Worm (Caenorhabditis elegans) whole organism, L3 larva: ENCODE data around the gene ZC132.9.

Experiments used
- ZK546.5 ChIP-seq: sonication (generic microtip); optimal IDR thresholded peaks from 2 replicates; lab custom pipeline; 2017; ENCODE audit warnings: missing biosample characterization, missing genetic modification characterization
- aly-2 ChIP-seq: fragments of 150-350 bp; optimal IDR thresholded peaks from 2 replicates; lab custom pipeline; 2014; ENCODE audit warnings: missing biosample characterization, missing genetic modification characterization
- ama-1 ChIP-seq: fragments of 150-350 bp; optimal IDR thresholded peaks from 2 replicates; lab custom pipeline; 2018
- ceh-82 ChIP-seq: fragments of 150-350 bp; optimal IDR thresholded peaks from 2 replicates; lab custom pipeline; 2014; ENCODE audit warnings: missing biosample characterization, missing genetic modification characterization
- ceh-9 ChIP-seq: sonication (generic microtip); optimal IDR thresholded peaks from 2 replicates; lab custom pipeline; 2018; ENCODE audit warnings: missing biosample characterization, missing genetic modification characterization
- daf-12 ChIP-seq: fragments of 150-350 bp; optimal IDR thresholded peaks from 2 replicates; lab custom pipeline; 2014; ENCODE audit warnings: missing biosample characterization, missing genetic modification reagents, missing genetic modification characterization
- egl-27 ChIP-seq: sonication (generic microtip); optimal IDR thresholded peaks from 4 replicates; lab custom pipeline; 2017; ENCODE audit warnings: missing biosample characterization, missing genetic modification reagents, missing genetic modification characterization
- egl-5 ChIP-seq: fragments of 150-350 bp; optimal IDR thresholded peaks from 2 replicates; lab custom pipeline; 2017; ENCODE audit warnings: missing biosample characterization, missing genetic modification reagents, missing genetic modification characterization, inconsistent platforms
- elt-3 ChIP-seq, 3 experiments: fragments of 150-350 bp in 1 of 3; sonication (generic microtip) in 2 of 3; optimal IDR thresholded peaks; 2 replicates in 2 of 3; 4 replicates in 1 of 3; lab custom pipeline; 2014 to 2017; ENCODE audit warnings: missing biosample characterization in 3 of 3, missing genetic modification characterization in 3 of 3
- eor-1 ChIP-seq, 2 experiments: fragments of 150-350 bp; optimal IDR thresholded peaks; 2 replicates each; lab custom pipeline; 2014 to 2018; ENCODE audit warnings: missing biosample characterization in 2 of 2, missing genetic modification characterization in 2 of 2
- fkh-2 ChIP-seq: fragments of 150-350 bp; optimal IDR thresholded peaks from 2 replicates; lab custom pipeline; 2014; ENCODE audit warnings: missing biosample characterization, missing genetic modification reagents, missing genetic modification characterization
- lin-15B ChIP-seq: fragments of 150-350 bp; optimal IDR thresholded peaks from 2 replicates; lab custom pipeline; 2014; ENCODE audit warnings: missing biosample characterization, missing genetic modification characterization
- lin-39 ChIP-seq: fragments of 150-350 bp; optimal IDR thresholded peaks from 2 replicates; lab custom pipeline; 2018; ENCODE audit warnings: missing biosample characterization, missing genetic modification reagents, missing genetic modification characterization
- lsy-12 ChIP-seq: sonication (generic microtip); optimal IDR thresholded peaks from 2 replicates; lab custom pipeline; 2016; ENCODE audit warnings: mild to moderate bottlenecking, missing genetic modification characterization, missing compliant biosample characterization
- mml-1 ChIP-seq: fragments of 150-350 bp; sonication (generic microtip); optimal IDR thresholded peaks from 3 replicates; lab custom pipeline; 2014; ENCODE audit warnings: missing biosample characterization, missing genetic modification characterization
- nfya-1 ChIP-seq: sonication (generic microtip); optimal IDR thresholded peaks from 2 replicates; lab custom pipeline; 2017; ENCODE audit warnings: missing genetic modification characterization, mild to moderate bottlenecking, missing compliant biosample characterization, antibody characterized with exemption, moderate library complexity; ENCODE audit not compliant: insufficient read depth
- nhr-23 ChIP-seq: fragments of 150-350 bp; optimal IDR thresholded peaks from 2 replicates; lab custom pipeline; 2014; ENCODE audit warnings: missing biosample characterization, missing genetic modification reagents, missing genetic modification characterization
- nhr-237 ChIP-seq: fragments of 150-350 bp; optimal IDR thresholded peaks from 2 replicates; lab custom pipeline; 2014; ENCODE audit warnings: missing biosample characterization, missing genetic modification characterization
- nhr-25 ChIP-seq: sonication (generic microtip); optimal IDR thresholded peaks from 2 replicates; lab custom pipeline; 2017; ENCODE audit warnings: missing biosample characterization, missing genetic modification characterization
- nhr-28 ChIP-seq: fragments of 150-350 bp; optimal IDR thresholded peaks from 2 replicates; lab custom pipeline; 2014; ENCODE audit warnings: missing biosample characterization, missing genetic modification characterization
- nhr-43 ChIP-seq: sonication (generic microtip); optimal IDR thresholded peaks from 2 replicates; lab custom pipeline; 2016; ENCODE audit warnings: mild to moderate bottlenecking, missing genetic modification characterization, missing compliant biosample characterization; ENCODE audit not compliant: poor library complexity, severe bottlenecking
- nhr-67 ChIP-seq: fragments of 150-350 bp; optimal IDR thresholded peaks from 2 replicates; lab custom pipeline; 2014; ENCODE audit warnings: missing biosample characterization, missing genetic modification characterization
- nhr-76 ChIP-seq: fragments of 150-350 bp; sonication (generic microtip); optimal IDR thresholded peaks from 5 replicates; lab custom pipeline; 2014; ENCODE audit warnings: missing biosample characterization, missing genetic modification characterization
- nhr-77 ChIP-seq: fragments of 150-350 bp; optimal IDR thresholded peaks from 2 replicates; lab custom pipeline; 2014; ENCODE audit warnings: missing biosample characterization, missing genetic modification characterization
- pha-4 ChIP-seq: fragments of 150-350 bp; optimal IDR thresholded peaks from 2 replicates; lab custom pipeline; 2014; ENCODE audit warnings: missing biosample characterization, missing genetic modification reagents, missing genetic modification characterization
- pqm-1 ChIP-seq: fragments of 150-350 bp; optimal IDR thresholded peaks from 2 replicates; lab custom pipeline; 2017; ENCODE audit warnings: missing biosample characterization, missing genetic modification characterization, inconsistent platforms
- sea-2 ChIP-seq: fragments of 150-350 bp; sonication (generic microtip); optimal IDR thresholded peaks from 4 replicates; lab custom pipeline; 2014; ENCODE audit warnings: missing biosample characterization, missing genetic modification reagents, missing genetic modification characterization
- skn-1 ChIP-seq: fragments of 150-350 bp; optimal IDR thresholded peaks from 2 replicates; lab custom pipeline; 2014; ENCODE audit warnings: missing biosample characterization, missing genetic modification characterization
- snpc-4 ChIP-seq: fragments of 150-350 bp; optimal IDR thresholded peaks from 2 replicates; lab custom pipeline; 2014; ENCODE audit warnings: missing biosample characterization, missing genetic modification characterization
- unc-62 ChIP-seq: fragments of 150-350 bp; sonication (generic microtip); optimal IDR thresholded peaks from 4 replicates; lab custom pipeline; 2014; ENCODE audit warnings: missing biosample characterization, missing genetic modification reagents, missing genetic modification characterization
- zag-1 ChIP-seq: fragments of 150-350 bp; optimal IDR thresholded peaks from 2 replicates; lab custom pipeline; 2014; ENCODE audit warnings: missing biosample characterization, missing genetic modification characterization
- ztf-11 ChIP-seq: fragments of 150-350 bp; optimal IDR thresholded peaks from 2 replicates; lab custom pipeline; 2014; ENCODE audit warnings: missing biosample characterization, missing genetic modification characterization
- ztf-4 ChIP-seq: fragments of 150-350 bp; optimal IDR thresholded peaks from 2 replicates; lab custom pipeline; 2014; ENCODE audit warnings: missing biosample characterization, missing genetic modification characterization

The ZC132.9 gene

DNA sequence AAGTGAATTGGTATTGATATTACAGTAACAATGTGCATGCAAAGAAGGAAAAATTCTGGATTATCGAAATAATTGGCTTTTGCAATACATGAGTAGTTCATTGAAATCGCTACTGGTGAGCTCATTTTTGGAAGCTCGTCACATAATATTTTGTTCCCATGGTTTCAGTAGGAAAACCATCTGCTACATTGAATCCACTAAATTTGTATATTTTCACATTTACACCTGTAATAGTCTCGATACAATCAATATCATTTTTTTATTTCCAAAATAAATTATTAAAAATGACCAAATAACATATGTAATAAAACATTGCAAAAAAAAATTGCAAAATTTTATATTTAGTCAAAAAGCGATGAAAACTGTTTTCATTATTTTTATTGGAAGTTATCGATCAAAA, 4.7 kb downstream of the ZC132.9 start, which contains the start of gene srh-192:
Gene srh-192, minus strand, starts transcription at position 101 of the 400 bp plus-strand sequence.
- TF ChIP-seq elt-3 (tag; optimal IDR thresholded peaks at IDR 0.05; lab: Kevin White, UChicago) = no peak
- TF ChIP-seq snpc-4 (tag; lab: Kevin White, UChicago) = no peak
- no peak for TF ChIP-seq nhr-76
- TF ChIP-seq skn-1 = no peak
- TF ChIP-seq lin-15B (tag; lab: Kevin White, UChicago) = no peak
- TF ChIP-seq ama-1 (lab: Kevin White, UChicago) = no peak
- TF ChIP-seq unc-62 (GFP tag; lab: Kevin White, UChicago) = no peak
- no peak for TF ChIP-seq lsy-12 (tag; lab: Kevin White, UChicago)
- TF ChIP-seq ztf-11 (tag; lab: Kevin White, UChicago) = no peak
- TF ChIP-seq daf-12 (tag; lab: Kevin White, UChicago) = no peak
- no peak for TF ChIP-seq eor-1 (tag; optimal IDR thresholded peaks at IDR 0.05; lab: Kevin White, UChicago)
- no peak for TF ChIP-seq egl-5 (tag; lab: Kevin White, UChicago)
- TF ChIP-seq ceh-9 (tag; lab: Kevin White, UChicago) = no peak
- TF ChIP-seq mml-1 = no peak
- TF ChIP-seq nhr-237 (tag; lab: Kevin White, UChicago) = no peak
- TF ChIP-seq fkh-2 (tag; lab: Kevin White, UChicago) = no peak
- no peak for TF ChIP-seq aly-2
- TF ChIP-seq pqm-1 (tag; lab: Kevin White, UChicago) = no peak
- TF ChIP-seq ceh-82 (tag; lab: Kevin White, UChicago) = no peak

DNA sequence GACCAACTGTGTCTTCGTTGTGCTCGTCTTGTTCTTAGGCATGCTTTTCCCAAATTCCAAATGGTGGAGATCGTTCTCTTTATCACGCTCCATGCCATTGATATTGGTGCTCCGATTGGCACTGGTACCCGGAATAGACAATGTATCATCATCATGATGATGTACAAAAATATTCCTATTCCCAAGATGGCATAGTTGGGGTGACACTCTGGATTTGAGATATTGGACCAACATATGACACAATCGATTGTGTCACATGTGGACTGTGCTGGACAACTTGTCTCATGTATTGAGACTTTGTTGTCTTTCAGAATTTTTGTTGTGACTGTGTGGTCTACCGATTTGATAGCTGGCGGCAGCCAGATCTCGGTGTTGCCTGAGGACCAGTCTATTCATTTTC, 15.5 kb downstream of the ZC132.9 start:
- no peak for TF ChIP-seq eor-1 (tag; optimal IDR thresholded peaks at IDR 0.05; lab: Kevin White, UChicago)
- TF ChIP-seq egl-5 (tag; lab: Kevin White, UChicago) = no peak
- TF ChIP-seq ZK546.5 (tag; lab: Kevin White, UChicago) = no peak

DNA sequence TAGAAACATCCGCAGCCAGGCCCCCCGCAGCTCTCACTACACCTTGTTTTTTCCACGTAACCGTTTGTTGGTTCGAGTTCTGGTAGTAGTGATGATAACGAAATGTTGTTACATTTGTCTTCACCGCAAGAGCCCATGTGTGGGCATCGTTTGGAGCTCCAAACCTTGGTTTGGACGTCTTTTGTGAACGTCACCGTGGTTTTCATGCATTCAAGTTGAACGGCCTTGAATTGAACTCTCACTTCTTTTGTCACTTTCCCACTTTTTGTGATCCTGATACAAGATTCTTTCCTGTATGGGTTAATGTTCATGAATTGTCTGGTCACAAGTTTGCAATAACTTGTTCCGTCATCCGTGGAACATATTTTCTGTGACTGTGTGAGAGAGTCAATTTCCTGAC, 16.0 kb downstream of the ZC132.9 start:
- TF ChIP-seq pha-4 (tag; lab: Kevin White, UChicago) (no peak), nhr-28 (no peak), nhr-43 (tag; lab: Kevin White, UChicago) (no peak), skn-1 (no peak), lin-39 (no peak), ceh-9 (tag; lab: Kevin White, UChicago) (no peak), aly-2 (no peak), snpc-4 (tag; lab: Kevin White, UChicago) (no peak), nhr-23 (tag; lab: Kevin White, UChicago) (no peak), egl-27 (tag; lab: Kevin White, UChicago) (no peak), ztf-4 (no peak), nhr-77 (tag; lab: Kevin White, UChicago) (no peak), fkh-2 (tag; lab: Kevin White, UChicago) (no peak)

DNA sequence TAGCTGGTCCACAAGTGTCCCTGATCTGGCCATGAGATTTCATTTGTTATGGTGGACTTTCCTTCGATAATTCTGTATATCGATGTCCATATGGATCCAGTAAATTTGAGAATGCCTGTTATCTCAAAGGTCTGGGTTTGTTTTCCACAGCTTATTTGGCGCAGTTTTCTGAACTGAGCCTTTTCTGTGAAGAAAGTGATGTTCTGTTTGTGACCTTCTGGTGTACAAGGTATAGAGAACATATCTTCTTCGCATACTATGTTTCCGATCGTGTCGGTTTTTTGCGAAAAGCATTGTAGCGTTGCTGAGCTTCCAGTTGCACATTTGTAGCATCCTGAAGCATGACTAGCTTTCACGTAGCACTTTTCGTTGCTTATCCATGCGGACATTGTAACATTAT, 16.9 kb downstream of the ZC132.9 start:
- TF ChIP-seq pha-4 (tag; lab: Kevin White, UChicago) = no peak

DNA sequence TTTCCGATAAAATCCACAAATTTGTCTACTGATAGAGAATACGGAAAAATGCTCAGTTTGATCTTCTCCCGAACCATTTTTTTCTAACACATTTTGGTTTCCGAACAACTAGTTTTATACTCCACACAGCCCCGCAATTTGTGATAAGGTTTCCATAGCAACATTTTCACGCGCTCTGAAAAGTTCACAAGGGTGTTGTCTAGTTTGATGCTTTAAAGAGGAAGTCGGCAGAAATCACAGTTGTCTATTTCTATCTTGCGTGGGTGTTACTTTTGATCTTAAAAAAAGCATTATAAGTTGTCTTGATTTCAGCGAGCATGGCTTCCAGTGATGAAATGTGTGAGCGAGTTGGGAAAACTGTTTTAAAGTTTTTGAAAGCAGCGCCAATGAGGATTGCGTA, 20.0 kb downstream of the ZC132.9 start, which contains the start of gene ZC132.3:
Gene ZC132.3, minus strand, starts transcription at position 101 of the 400 bp plus-strand sequence.
- no peak for TF ChIP-seq nfya-1 (tag; lab: Kevin White, UChicago)
- no peak for TF ChIP-seq skn-1
- TF ChIP-seq aly-2 = no peak
- no peak for TF ChIP-seq nhr-237 (tag; lab: Kevin White, UChicago)
- TF ChIP-seq pqm-1 (tag; lab: Kevin White, UChicago) = no peak
- no peak for TF ChIP-seq nhr-77 (tag; lab: Kevin White, UChicago)
- TF ChIP-seq, all 47 proteins: peak for 0

DNA sequence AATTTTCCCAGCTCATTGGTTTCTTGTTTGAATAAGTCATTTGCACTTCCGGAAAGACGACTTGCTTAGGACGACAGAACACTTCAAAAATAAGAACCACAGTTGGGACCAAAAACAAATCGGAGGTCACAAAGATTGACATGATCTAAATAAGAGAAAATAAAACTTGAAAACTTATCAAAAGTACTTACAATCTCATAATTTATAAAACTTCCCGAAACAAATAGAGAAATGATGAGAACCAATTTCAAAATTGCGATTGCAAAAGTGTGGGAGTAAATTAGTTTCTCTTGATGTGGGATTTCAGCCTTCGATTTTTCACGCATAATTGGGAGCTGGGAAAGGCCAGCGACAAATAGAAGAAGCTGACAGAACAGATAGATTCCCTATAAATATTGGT, 21.2 kb downstream of the ZC132.9 start, which contains the start of gene ZC132.11:
Gene ZC132.11, minus strand, starts transcription at position 101 of the 400 bp plus-strand sequence.
- TF ChIP-seq zag-1 (tag; lab: Kevin White, UChicago) = no peak
- TF ChIP-seq sea-2 = no peak
- TF ChIP-seq nhr-23 (tag; lab: Kevin White, UChicago) = no peak
- TF ChIP-seq nhr-25 (tag; lab: Kevin White, UChicago) = no peak
- TF ChIP-seq egl-5 (tag; lab: Kevin White, UChicago) = no peak
- TF ChIP-seq nhr-67 (tag; lab: Kevin White, UChicago) = no peak
